Fruit fly (Drosophila melanogaster) whole organism, embryonic: Measurements from ENCODE around the gene Cdk7.

ENCODE experiments used
- ATbp ChIP-seq: fragments of 200-800 bp; sonication (Bioruptor generic); optimal IDR thresholded peaks from 2 replicates; lab custom pipeline; 2017; ENCODE audit warnings: missing biosample characterization, mild to moderate bottlenecking, missing genetic modification characterization, missing genetic modification reagents
- CG11456 ChIP-seq: fragments of 200-800 bp; sonication (Bioruptor generic); IDR thresholded peaks from 3 replicates; pipeline ENCODE4 v1.3.6; 2022; ENCODE audit warnings: missing biosample characterization, missing genetic modification characterization
- CG12155 ChIP-seq: fragments of 200-800 bp; sonication (Bioruptor generic); optimal IDR thresholded peaks from 3 replicates; lab custom pipeline; 2016; ENCODE audit warnings: missing biosample characterization, missing genetic modification characterization
- CG14860 ChIP-seq: fragments of 200-800 bp; sonication (Bioruptor generic); IDR thresholded peaks from 3 replicates; pipeline ENCODE4 v1.3.6; 2022; ENCODE audit warnings: missing biosample characterization, missing genetic modification characterization; ENCODE audit not compliant: partially characterized antibody
- CG15073 ChIP-seq: fragments of 200-800 bp; sonication (Bioruptor generic); optimal IDR thresholded peaks from 2 replicates; lab custom pipeline; 2016; ENCODE audit warnings: missing biosample characterization, missing genetic modification characterization
- CG1647 ChIP-seq: fragments of 200-800 bp; sonication (Bioruptor generic); optimal IDR thresholded peaks from 3 replicates; lab custom pipeline; 2016; ENCODE audit warnings: missing biosample characterization, missing genetic modification characterization
- CG18011 ChIP-seq: fragments of 200-800 bp; sonication (Bioruptor generic); optimal IDR thresholded peaks from 2 replicates; lab custom pipeline; 2017; ENCODE audit warnings: missing biosample characterization, missing genetic modification characterization, mild to moderate bottlenecking, moderate library complexity, missing genotype
- CG18619 ChIP-seq: fragments of 200-800 bp; sonication (Bioruptor generic); optimal IDR thresholded peaks from 3 replicates; lab custom pipeline; 2017; ENCODE audit warnings: missing biosample characterization, mild to moderate bottlenecking, missing genetic modification characterization
- CG4404 ChIP-seq: fragments of 200-800 bp; sonication (Bioruptor generic); IDR thresholded peaks from 2 replicates; pipeline ENCODE4 v1.3.6; 2022; ENCODE audit warnings: missing biosample characterization, missing genetic modification characterization
- CG5180 ChIP-seq: fragments of 200-800 bp; sonication (Bioruptor generic); optimal IDR thresholded peaks from 3 replicates; lab custom pipeline; 2017; ENCODE audit warnings: missing biosample characterization, missing genetic modification characterization, mild to moderate bottlenecking, moderate library complexity, missing genetic modification reagents
- CG6254 ChIP-seq: fragments of 200-800 bp; sonication (Bioruptor generic); optimal IDR thresholded peaks from 3 replicates; lab custom pipeline; 2017; ENCODE audit warnings: mild to moderate bottlenecking, missing biosample characterization, missing genetic modification reagents, missing genetic modification characterization
- CG6683 ChIP-seq: fragments of 200-800 bp; sonication (Bioruptor generic); optimal IDR thresholded peaks from 2 replicates; lab custom pipeline; 2017; ENCODE audit warnings: missing biosample characterization, mild to moderate bottlenecking, missing genetic modification characterization, missing genetic modification reagents
- CG6765 ChIP-seq: fragments of 200-800 bp; sonication (Bioruptor generic); optimal IDR thresholded peaks from 3 replicates; lab custom pipeline; 2017; ENCODE audit warnings: missing biosample characterization, mild to moderate bottlenecking, missing genetic modification characterization
- CG8944 ChIP-seq: fragments of 200-800 bp; sonication (Bioruptor generic); optimal IDR thresholded peaks from 3 replicates; lab custom pipeline; 2016; ENCODE audit warnings: missing biosample characterization, missing genetic modification characterization
- CG9609 ChIP-seq: fragments of 200-800 bp; sonication (Bioruptor generic); optimal IDR thresholded peaks from 3 replicates; lab custom pipeline; 2016; ENCODE audit warnings: missing biosample characterization, missing genetic modification characterization
- Chrac-16 ChIP-seq: fragments of 200-800 bp; sonication (Bioruptor generic); optimal IDR thresholded peaks from 3 replicates; lab custom pipeline; 2016; ENCODE audit warnings: missing biosample characterization, missing genetic modification characterization
- CkIIα-i1 ChIP-seq: fragments of 200-800 bp; sonication (Bioruptor generic); IDR thresholded peaks from 2 replicates; pipeline ENCODE4 v1.3.6; 2022; ENCODE audit warnings: missing biosample characterization, missing genetic modification characterization
- Dll ChIP-seq: fragments of 200-800 bp; sonication (Bioruptor generic); IDR thresholded peaks from 4 replicates; pipeline ENCODE4 v1.3.6; 2022; ENCODE audit warnings: missing biosample characterization, missing genetic modification characterization; ENCODE audit not compliant: partially characterized antibody
- Fer1 ChIP-seq: fragments of 200-800 bp; sonication (Bioruptor generic); optimal IDR thresholded peaks from 2 replicates; lab custom pipeline; 2017; ENCODE audit warnings: missing biosample characterization, mild to moderate bottlenecking, missing genetic modification characterization
- Fer2 ChIP-seq: fragments of 200-800 bp; sonication (Bioruptor generic); optimal IDR thresholded peaks from 2 replicates; lab custom pipeline; 2018; ENCODE audit warnings: missing biosample characterization, mild to moderate bottlenecking, missing genetic modification characterization, moderate library complexity
- Lpt ChIP-seq: fragments of >200 bp; optimal IDR thresholded peaks from 2 replicates; lab custom pipeline; 2018; ENCODE audit warnings: missing biosample characterization, missing genetic modification characterization
- MTF-1 ChIP-seq: fragments of 200-800 bp; sonication (Bioruptor generic); optimal IDR thresholded peaks from 2 replicates; lab custom pipeline; 2018; ENCODE audit warnings: missing biosample characterization, mild to moderate bottlenecking, missing genetic modification characterization, borderline replicate concordance
- NC2β ChIP-seq: fragments of 200-800 bp; sonication (Bioruptor generic); optimal IDR thresholded peaks from 2 replicates; lab custom pipeline; 2016; ENCODE audit warnings: missing biosample characterization, missing genetic modification characterization
- Six4 ChIP-seq: fragments of 200-800 bp; sonication (Bioruptor generic); optimal IDR thresholded peaks from 2 replicates; lab custom pipeline; 2016; ENCODE audit warnings: missing biosample characterization, missing genetic modification characterization
- ap ChIP-seq: fragments of 200-800 bp; sonication (Bioruptor generic); IDR thresholded peaks from 2 replicates; pipeline ENCODE4 v1.3.6; 2022; ENCODE audit warnings: missing biosample characterization, missing genetic modification characterization
- cato ChIP-seq: fragments of 200-800 bp; sonication (Bioruptor generic); optimal IDR thresholded peaks from 2 replicates; lab custom pipeline; 2016; ENCODE audit warnings: missing biosample characterization, missing genetic modification characterization, borderline replicate concordance
- cg ChIP-seq: fragments of 200-800 bp; sonication (Bioruptor generic); optimal IDR thresholded peaks from 3 replicates; lab custom pipeline; 2019; ENCODE audit warnings: missing biosample characterization, mild to moderate bottlenecking, missing genetic modification characterization, moderate library complexity
- corto ChIP-seq: fragments of 200-800 bp; sonication (Bioruptor generic); optimal IDR thresholded peaks from 2 replicates; lab custom pipeline; 2016; ENCODE audit warnings: missing biosample characterization, mild to moderate bottlenecking, missing genetic modification characterization, moderate library complexity
- crp ChIP-seq, 2 experiments: fragments of 200-800 bp; sonication (Bioruptor generic); optimal IDR thresholded peaks; 2 replicates in 1 of 2; 3 replicates in 1 of 2; lab custom pipeline; 2017; ENCODE audit warnings: missing biosample characterization in 2 of 2, missing genetic modification characterization in 2 of 2, mild to moderate bottlenecking in 1 of 2, moderate library complexity in 1 of 2
- danr ChIP-seq: fragments of 200-800 bp; sonication (Bioruptor generic); IDR thresholded peaks from 2 replicates; pipeline ENCODE4 v1.3.6; 2022; ENCODE audit warnings: missing biosample characterization, missing genetic modification characterization
- dati ChIP-seq: fragments of 200-800 bp; sonication (Bioruptor generic); IDR thresholded peaks from 2 replicates; pipeline ENCODE4 v1.3.6; 2022; ENCODE audit warnings: missing biosample characterization, missing genetic modification characterization
- dmrt11E ChIP-seq: fragments of 200-800 bp; sonication (Bioruptor generic); optimal IDR thresholded peaks from 3 replicates; lab custom pipeline; 2018; ENCODE audit warnings: missing biosample characterization, mild to moderate bottlenecking, missing genetic modification characterization, moderate library complexity
- dpn ChIP-seq, 2 experiments: fragments of 200-800 bp; sonication (Bioruptor generic); optimal IDR thresholded peaks; 3 replicates each; lab custom pipeline; 2016; ENCODE audit warnings: missing biosample characterization in 2 of 2, missing genetic modification characterization in 2 of 2
- fru ChIP-seq: fragments of >200 bp; optimal IDR thresholded peaks from 2 replicates; lab custom pipeline; 2017
- gce ChIP-seq: fragments of 200-800 bp; sonication (Bioruptor generic); IDR thresholded peaks from 3 replicates; pipeline ENCODE4 v1.3.6; 2022; ENCODE audit warnings: missing biosample characterization, missing genetic modification characterization
- grn ChIP-seq: fragments of 200-800 bp; sonication (Bioruptor generic); optimal IDR thresholded peaks from 3 replicates; lab custom pipeline; 2017; ENCODE audit warnings: missing biosample characterization, missing genetic modification characterization
- lab ChIP-seq: fragments of 200-800 bp; sonication (Bioruptor generic); optimal IDR thresholded peaks from 3 replicates; lab custom pipeline; 2017; ENCODE audit warnings: missing biosample characterization, missing genetic modification characterization, mild to moderate bottlenecking, moderate library complexity, missing genetic modification reagents
- nau ChIP-seq: fragments of 200-800 bp; sonication (Bioruptor generic); optimal IDR thresholded peaks from 3 replicates; lab custom pipeline; 2017; ENCODE audit warnings: missing biosample characterization, mild to moderate bottlenecking, missing genetic modification characterization, missing genetic modification reagents
- nerfin-2 ChIP-seq: fragments of 200-800 bp; sonication (Bioruptor generic); IDR thresholded peaks from 2 replicates; pipeline ENCODE4 v1.3.6; 2022; ENCODE audit warnings: missing biosample characterization, missing genetic modification characterization; ENCODE audit not compliant: partially characterized antibody
- sens-2 ChIP-seq: fragments of 200-800 bp; sonication (Bioruptor generic); IDR thresholded peaks from 2 replicates; pipeline ENCODE4 v1.3.6; 2022; ENCODE audit warnings: missing biosample characterization, missing genetic modification characterization
- sim ChIP-seq: fragments of 200-800 bp; sonication (Bioruptor generic); IDR thresholded peaks from 2 replicates; pipeline ENCODE4 v1.3.6; 2022; ENCODE audit warnings: missing biosample characterization, missing genetic modification characterization
- sima ChIP-seq: fragments of 200-800 bp; sonication (Bioruptor generic); optimal IDR thresholded peaks from 2 replicates; lab custom pipeline; 2016; ENCODE audit warnings: missing biosample characterization, missing genetic modification characterization
- sisA ChIP-seq: fragments of 200-800 bp; sonication (Bioruptor generic); IDR thresholded peaks from 2 replicates; pipeline ENCODE4 v1.3.6; 2022; ENCODE audit warnings: missing biosample characterization, missing genetic modification characterization
- slou ChIP-seq: fragments of 200-800 bp; sonication (Bioruptor generic); optimal IDR thresholded peaks from 3 replicates; lab custom pipeline; 2016; ENCODE audit warnings: missing biosample characterization, missing genetic modification characterization
- stwl ChIP-seq: fragments of 200-800 bp; sonication (Bioruptor generic); optimal IDR thresholded peaks from 3 replicates; lab custom pipeline; 2018; ENCODE audit warnings: missing biosample characterization, mild to moderate bottlenecking, missing genetic modification characterization, moderate library complexity
- vfl ChIP-seq: fragments of 200-800 bp; sonication (Bioruptor generic); optimal IDR thresholded peaks from 2 replicates; lab custom pipeline; 2016; ENCODE audit warnings: missing biosample characterization, missing genetic modification characterization
- vnd ChIP-seq: fragments of 200-800 bp; sonication (Bioruptor generic); IDR thresholded peaks from 3 replicates; pipeline ENCODE4 v1.3.6; 2022; ENCODE audit warnings: missing biosample characterization, missing genetic modification characterization; ENCODE audit not compliant: partially characterized antibody
- wek ChIP-seq: fragments of 200-800 bp; sonication (Bioruptor generic); optimal IDR thresholded peaks from 3 replicates; lab custom pipeline; 2018; ENCODE audit warnings: missing biosample characterization, mild to moderate bottlenecking, missing genetic modification characterization, moderate library complexity
- yki ChIP-seq: fragments of >200 bp; optimal IDR thresholded peaks from 3 replicates; lab custom pipeline; 2018
- z ChIP-seq: fragments of 200-800 bp; sonication (Bioruptor generic); IDR thresholded peaks from 3 replicates; pipeline ENCODE4 v1.3.6; 2022; ENCODE audit warnings: missing biosample characterization, missing genetic modification characterization
- zen ChIP-seq: fragments of 200-800 bp; sonication (Bioruptor generic); optimal IDR thresholded peaks from 3 replicates; lab custom pipeline; 2018; ENCODE audit warnings: missing biosample characterization, mild to moderate bottlenecking, missing genetic modification characterization, moderate library complexity

Gene Cdk7

DNA sequence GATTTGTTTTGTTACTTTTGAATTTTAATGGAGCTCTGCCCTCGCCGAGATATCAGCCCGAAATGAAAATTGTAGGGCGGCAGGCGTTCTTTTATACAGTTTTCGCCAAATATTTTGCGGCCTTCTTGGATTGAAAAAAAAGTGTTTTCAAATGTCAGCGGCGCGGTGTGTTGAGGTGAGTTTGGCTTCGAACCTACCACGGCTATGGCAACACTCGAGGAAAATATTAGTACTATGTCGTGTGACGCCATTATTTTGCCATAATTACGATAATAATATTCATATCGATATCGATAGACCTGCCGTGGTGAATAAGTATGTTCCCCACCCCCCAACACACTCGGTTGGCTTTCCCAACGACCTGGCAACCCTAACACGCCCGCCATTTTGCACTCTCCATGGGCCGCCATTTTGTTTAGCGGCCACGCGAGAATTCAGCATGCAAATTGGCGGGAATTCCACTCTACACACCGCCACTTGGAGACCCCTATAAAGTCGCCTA lies 3.1 kb upstream of the Cdk7 start, which contains the start of the genes TrxT and dhd (continued):
- TF ChIP-seq CG14860 (no peak), zen (no peak), ATbp (GFP tag; lab: Kevin White, UChicago) (no peak), MTF-1 (peak; percentile 33), wek (GFP tag; lab: Kevin White, UChicago) (no peak), CG4404 (GFP tag; lab: Robert Waterston, UW) (no peak), yki (lab: Kevin White, UChicago) (no peak), cato (GFP tag; lab: Kevin White, UChicago) (no peak), Dll (peak; percentile 62; the same call in 2 of the 4 replicates), CG15073 (GFP tag; lab: Kevin White, UChicago) (peak; percentile 23), crp (GFP tag; optimal IDR thresholded peaks at IDR 0.05; lab: Kevin White, UChicago) (no peak), grn (GFP tag; lab: Kevin White, UChicago) (no peak), lab (GFP tag; lab: Kevin White, UChicago) (no peak), CG18011 (no peak), stwl (tag; lab: Kevin White, UChicago) (peak; percentile 85), dmrt11E (tag; lab: Kevin White, UChicago) (peak; percentile 28), CG6683 (no peak), CG6765 (GFP tag; lab: Kevin White, UChicago) (peak; percentile 36), CG12155 (no peak), dati (GFP tag; lab: Robert Waterston, UW) (no peak), Six4 (GFP tag; lab: Kevin White, UChicago) (no peak), CkIIα-i1 (GFP tag; lab: Robert Waterston, UW) (no peak), Fer1 (GFP tag; lab: Kevin White, UChicago) (peak; percentile 50), Fer2 (tag; lab: Kevin White, UChicago) (no peak), Chrac-16 (GFP tag; lab: Kevin White, UChicago) (no peak), cg (GFP tag; lab: Kevin White, UChicago) (no peak), sisA (GFP tag; lab: Robert Waterston, UW) (no peak), sima (GFP tag; lab: Kevin White, UChicago) (no peak), z (GFP tag; lab: Robert Waterston, UW) (no peak), CG18619 (GFP tag; lab: Kevin White, UChicago) (no peak), NC2β (peak; percentile 19), CG6254 (peak; percentile 34), slou (no peak), fru (no peak), sens-2 (no peak), danr (no peak), dpn (GFP tag; optimal IDR thresholded peaks at IDR 0.05; lab: Kevin White, UChicago) (no peak), sim (no peak), CG9609 (no peak), CG1647 (GFP tag; lab: Kevin White, UChicago) (no peak), ap (GFP tag; lab: Robert Waterston, UW) (no peak), vfl (no peak), nerfin-2 (GFP tag; lab: Robert Waterston, UW) (no peak), vnd (GFP tag; lab: Robert Waterston, UW) (0 out of 3 replicates have a peak, but pooled peaks have one; percentile 11), gce (GFP tag; lab: Robert Waterston, UW) (no peak), CG5180 (GFP tag; lab: Kevin White, UChicago) (no peak), nau (GFP tag; lab: Kevin White, UChicago) (no peak), CG11456 (GFP tag; lab: Robert Waterston, UW) (0 out of 3 replicates have a peak, but pooled peaks have one; percentile 57), corto (GFP tag; lab: Kevin White, UChicago) (no peak), CG8944 (GFP tag; lab: Kevin White, UChicago) (no peak), Lpt (GFP tag; lab: Kevin White, UChicago) (no peak)
